Worm (Caenorhabditis elegans): ENCODE measurements around the gene pqn-89.

DNA sequence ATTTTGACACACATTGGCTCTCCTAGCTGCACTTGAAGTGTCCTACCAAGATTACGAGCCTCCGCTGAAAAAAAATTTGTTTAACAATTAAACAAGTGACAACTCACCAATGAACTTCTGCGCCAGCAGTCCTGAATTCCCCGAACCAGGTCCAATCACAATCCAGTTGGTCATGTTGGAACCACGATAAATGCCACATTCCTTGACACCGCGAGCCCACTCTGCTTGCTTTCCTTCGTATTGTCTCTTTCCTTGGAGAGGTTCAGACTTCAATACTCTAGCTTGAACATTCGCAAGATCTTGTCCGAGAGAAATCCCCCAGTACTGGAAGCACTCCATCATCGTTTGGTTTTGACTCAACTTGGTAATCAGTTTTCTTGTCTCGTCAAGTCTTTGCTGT lies 21.7 kb downstream of the pqn-89 start:
- TF ChIP-seq tra-4 (tag; optimal IDR thresholded peaks at IDR 0.05) (no peak), ama-1 (optimal IDR thresholded peaks at IDR 0.05) (no peak), tbx-11 (GFP tag; IDR thresholded peaks at IDR 0.05) (no peak), F13C5.2 (tag; optimal IDR thresholded peaks at IDR 0.05) (no peak), B0310.2 (tag; optimal IDR thresholded peaks at IDR 0.05) (no peak), ets-7 (tag; optimal IDR thresholded peaks at IDR 0.05) (no peak), flt-1 (GFP tag; IDR thresholded peaks at IDR 0.05) (no peak), aly-1 (tag; optimal IDR thresholded peaks at IDR 0.05) (no peak), pes-1 (GFP tag; IDR thresholded peaks at IDR 0.05) (no peak), sea-1 (GFP tag; conservative IDR thresholded peaks at IDR 0.05) (no peak), hnd-1 (tag; optimal IDR thresholded peaks at IDR 0.05) (no peak), ceh-13 (GFP tag; optimal IDR thresholded peaks at IDR 0.05) (no peak), tbx-37 (GFP tag; conservative IDR thresholded peaks at IDR 0.05) (no peak), hmg-4 (GFP tag; optimal IDR thresholded peaks at IDR 0.05) (no peak)
